Fruit fly (Drosophila melanogaster) whole organism, embryonic: Measurements from ENCODE around the gene chic.

Experiments
- Aef1 ChIP-seq: fragments of 200-800 bp; sonication (Bioruptor generic); IDR thresholded peaks from 3 replicates; pipeline ENCODE4 v1.3.6; 2022; ENCODE audit warnings: missing biosample characterization, missing genetic modification characterization
- B-H2 ChIP-seq: fragments of 200-800 bp; sonication (Bioruptor generic); optimal IDR thresholded peaks from 2 replicates; lab custom pipeline; 2018; ENCODE audit warnings: missing biosample characterization, mild to moderate bottlenecking, missing genetic modification characterization
- CG12219 ChIP-seq: fragments of 200-800 bp; sonication (Bioruptor generic); optimal IDR thresholded peaks from 3 replicates; lab custom pipeline; 2018; ENCODE audit warnings: missing biosample characterization, mild to moderate bottlenecking, missing genetic modification characterization
- CG12769 ChIP-seq: fragments of 200-800 bp; sonication (Bioruptor generic); optimal IDR thresholded peaks from 2 replicates; lab custom pipeline; 2019; ENCODE audit warnings: missing biosample characterization, mild to moderate bottlenecking, missing genetic modification characterization, moderate library complexity
- CG14014 ChIP-seq: fragments of 200-800 bp; sonication (Bioruptor generic); IDR thresholded peaks from 2 replicates; pipeline ENCODE4 v1.3.6; 2022; ENCODE audit warnings: missing biosample characterization, missing genetic modification characterization
- CG14667 ChIP-seq: fragments of 200-800 bp; sonication (Bioruptor generic); IDR thresholded peaks from 2 replicates; pipeline ENCODE4 v1.3.6; 2022; ENCODE audit warnings: missing biosample characterization, missing genetic modification characterization
- CG14965 ChIP-seq: fragments of 200-800 bp; sonication (Bioruptor generic); optimal IDR thresholded peaks from 2 replicates; lab custom pipeline; 2016; ENCODE audit warnings: missing biosample characterization, missing genetic modification characterization, borderline replicate concordance
- CG17912 ChIP-seq: fragments of 200-800 bp; sonication (Bioruptor generic); optimal IDR thresholded peaks from 2 replicates; lab custom pipeline; 2018; ENCODE audit warnings: missing biosample characterization, mild to moderate bottlenecking, missing genetic modification characterization
- CG31365 ChIP-seq: fragments of 200-800 bp; sonication (Bioruptor generic); optimal IDR thresholded peaks from 2 replicates; lab custom pipeline; 2018; ENCODE audit warnings: missing biosample characterization, mild to moderate bottlenecking, missing genetic modification characterization
- CG42726 ChIP-seq: fragments of 200-800 bp; sonication (Bioruptor generic); IDR thresholded peaks from 2 replicates; pipeline ENCODE4 v1.3.6; 2022; ENCODE audit warnings: missing biosample characterization, missing genetic modification characterization; ENCODE audit not compliant: partially characterized antibody
- CG4730 ChIP-seq: fragments of 200-800 bp; sonication (Bioruptor generic); IDR thresholded peaks from 2 replicates; pipeline ENCODE4 v1.3.6; 2022; ENCODE audit warnings: missing biosample characterization, missing genetic modification characterization
- CG7987 ChIP-seq: fragments of 200-800 bp; sonication (Bioruptor generic); optimal IDR thresholded peaks from 2 replicates; lab custom pipeline; 2018; ENCODE audit warnings: missing biosample characterization, mild to moderate bottlenecking, missing genetic modification characterization, moderate library complexity
- CG8089 ChIP-seq: fragments of 200-800 bp; sonication (Bioruptor generic); optimal IDR thresholded peaks from 3 replicates; lab custom pipeline; 2016; ENCODE audit warnings: missing biosample characterization, missing genetic modification characterization
- CG8478 ChIP-seq: fragments of >200 bp; optimal IDR thresholded peaks from 2 replicates; lab custom pipeline; 2018
- CG9727 ChIP-seq: fragments of 200-800 bp; sonication (Bioruptor generic); optimal IDR thresholded peaks from 3 replicates; lab custom pipeline; 2017; ENCODE audit warnings: missing biosample characterization, mild to moderate bottlenecking, missing genetic modification characterization
- CkIIα-i1 ChIP-seq: fragments of 200-800 bp; sonication (Bioruptor generic); IDR thresholded peaks from 2 replicates; pipeline ENCODE4 v1.3.6; 2022; ENCODE audit warnings: missing biosample characterization, missing genetic modification characterization
- Hey ChIP-seq: fragments of 200-800 bp; sonication (Bioruptor generic); optimal IDR thresholded peaks from 3 replicates; lab custom pipeline; 2018; ENCODE audit warnings: missing biosample characterization, mild to moderate bottlenecking, missing genetic modification characterization
- Hr78 ChIP-seq, 2 experiments: fragments of 200-800 bp in 1 of 2; fragments of >200 bp in 1 of 2; sonication (Bioruptor generic) in 1 of 2; optimal IDR thresholded peaks; 2 replicates each; lab custom pipeline; 2017 to 2019; ENCODE audit warnings: missing biosample characterization in 2 of 2, missing genetic modification characterization in 2 of 2, mild to moderate bottlenecking in 1 of 2, moderate library complexity in 1 of 2
- Kr ChIP-seq: fragments of 200-800 bp; sonication (Bioruptor generic); optimal IDR thresholded peaks from 2 replicates; lab custom pipeline; 2017; ENCODE audit warnings: missing biosample characterization, mild to moderate bottlenecking, missing genetic modification characterization
- MBD-R2 ChIP-seq: fragments of 200-800 bp; sonication (Bioruptor generic); IDR thresholded peaks from 2 replicates; pipeline ENCODE4 v1.3.6; 2022; ENCODE audit warnings: missing biosample characterization, missing genetic modification characterization
- Mes4 ChIP-seq: fragments of 200-800 bp; sonication (Bioruptor generic); optimal IDR thresholded peaks from 2 replicates; lab custom pipeline; 2016; ENCODE audit warnings: missing biosample characterization, missing genetic modification characterization
- Rfx ChIP-seq: fragments of 200-800 bp; sonication (Bioruptor generic); IDR thresholded peaks from 2 replicates; pipeline ENCODE4 v1.3.6; 2022; ENCODE audit warnings: missing biosample characterization, missing genetic modification characterization
- Xbp1 ChIP-seq: fragments of 200-800 bp; sonication (Bioruptor generic); optimal IDR thresholded peaks from 3 replicates; lab custom pipeline; 2016; ENCODE audit warnings: missing biosample characterization, mild to moderate bottlenecking, missing genetic modification characterization
- bowl ChIP-seq: fragments of 200-800 bp; sonication (Bioruptor generic); IDR thresholded peaks from 2 replicates; pipeline ENCODE4 v1.3.6; 2022; ENCODE audit warnings: missing biosample characterization, missing genetic modification characterization
- bsh ChIP-seq, 2 experiments: fragments of 200-800 bp; sonication (Bioruptor generic); optimal IDR thresholded peaks; 2 replicates each; lab custom pipeline; 2017 to 2018; ENCODE audit warnings: mild to moderate bottlenecking in 2 of 2, missing biosample characterization in 2 of 2, missing genetic modification characterization in 2 of 2, moderate library complexity in 1 of 2
- chn ChIP-seq: fragments of 200-800 bp; sonication (Bioruptor generic); optimal IDR thresholded peaks from 2 replicates; lab custom pipeline; 2016; ENCODE audit warnings: missing biosample characterization, missing genetic modification characterization
- crol ChIP-seq: fragments of 200-800 bp; sonication (Bioruptor generic); IDR thresholded peaks from 2 replicates; pipeline ENCODE4 v1.3.6; 2022; ENCODE audit warnings: missing biosample characterization, missing genetic modification characterization
- exex ChIP-seq: fragments of 200-800 bp; sonication (Bioruptor generic); optimal IDR thresholded peaks from 4 replicates; lab custom pipeline; 2018; ENCODE audit warnings: missing biosample characterization, mild to moderate bottlenecking, missing genetic modification characterization, moderate library complexity
- jumu ChIP-seq: fragments of 200-800 bp; sonication (Bioruptor generic); optimal IDR thresholded peaks from 3 replicates; lab custom pipeline; 2016; ENCODE audit warnings: missing biosample characterization, missing genetic modification characterization
- kay ChIP-seq: fragments of 200-800 bp; sonication (Bioruptor generic); optimal IDR thresholded peaks from 2 replicates; lab custom pipeline; 2016; ENCODE audit warnings: missing biosample characterization, missing genetic modification characterization
- lola ChIP-seq, 3 experiments: fragments of >200 bp in 2 of 3; fragments of 200-800 bp in 1 of 3; sonication (Bioruptor generic) in 1 of 3; optimal IDR thresholded peaks; 2 replicates each; lab custom pipeline; 2017 to 2019; ENCODE audit warnings: missing biosample characterization in 3 of 3, missing genetic modification characterization in 3 of 3, mild to moderate bottlenecking in 1 of 3, moderate library complexity in 1 of 3
- lov ChIP-seq, 2 experiments: fragments of 200-800 bp in 1 of 2; fragments of >200 bp in 1 of 2; sonication (Bioruptor generic) in 1 of 2; IDR thresholded peaks in 1 of 2; optimal IDR thresholded peaks in 1 of 2; 2 replicates in 1 of 2; 3 replicates in 1 of 2; pipeline versions ENCODE4 v1.3.6 to Lab custom; 2017 to 2022; ENCODE audit warnings: missing biosample characterization in 1 of 2, missing genetic modification characterization in 1 of 2
- mirr ChIP-seq: fragments of 200-800 bp; sonication (Bioruptor generic); optimal IDR thresholded peaks from 3 replicates; lab custom pipeline; 2018; ENCODE audit warnings: missing biosample characterization, mild to moderate bottlenecking, missing genetic modification characterization
- nau ChIP-seq: fragments of 200-800 bp; sonication (Bioruptor generic); optimal IDR thresholded peaks from 3 replicates; lab custom pipeline; 2017; ENCODE audit warnings: missing biosample characterization, mild to moderate bottlenecking, missing genetic modification characterization, missing genetic modification reagents
- pb ChIP-seq: fragments of 200-800 bp; sonication (Bioruptor generic); optimal IDR thresholded peaks from 3 replicates; lab custom pipeline; 2016; ENCODE audit warnings: missing biosample characterization, missing genetic modification characterization
- pfk ChIP-seq: fragments of 200-800 bp; sonication (Bioruptor generic); optimal IDR thresholded peaks from 2 replicates; lab custom pipeline; 2018; ENCODE audit warnings: missing biosample characterization, mild to moderate bottlenecking, missing genetic modification characterization, moderate library complexity
- shn ChIP-seq: fragments of 200-800 bp; sonication (Bioruptor generic); optimal IDR thresholded peaks from 3 replicates; lab custom pipeline; 2016; ENCODE audit warnings: missing biosample characterization, missing genetic modification characterization
- slp2 ChIP-seq: fragments of 200-800 bp; sonication (Bioruptor generic); optimal IDR thresholded peaks from 2 replicates; lab custom pipeline; 2016; ENCODE audit warnings: missing biosample characterization, missing genetic modification characterization
- sqz ChIP-seq: fragments of 200-800 bp; sonication (Bioruptor generic); optimal IDR thresholded peaks from 3 replicates; lab custom pipeline; 2018; ENCODE audit warnings: missing biosample characterization, mild to moderate bottlenecking, missing genetic modification characterization
- sr ChIP-seq: fragments of 200-800 bp; sonication (Bioruptor generic); IDR thresholded peaks from 3 replicates; pipeline ENCODE4 v1.3.6; 2022; ENCODE audit warnings: missing biosample characterization, missing genetic modification characterization
- sug ChIP-seq: fragments of 200-800 bp; optimal IDR thresholded peaks from 2 replicates; lab custom pipeline; 2019; ENCODE audit warnings: missing biosample characterization, mild to moderate bottlenecking, missing genetic modification characterization, moderate library complexity
- zfh2 ChIP-seq: fragments of 200-800 bp; sonication (Bioruptor generic); optimal IDR thresholded peaks from 2 replicates; lab custom pipeline; 2016; ENCODE audit warnings: missing biosample characterization, missing genetic modification characterization

Gene chic

DNA sequence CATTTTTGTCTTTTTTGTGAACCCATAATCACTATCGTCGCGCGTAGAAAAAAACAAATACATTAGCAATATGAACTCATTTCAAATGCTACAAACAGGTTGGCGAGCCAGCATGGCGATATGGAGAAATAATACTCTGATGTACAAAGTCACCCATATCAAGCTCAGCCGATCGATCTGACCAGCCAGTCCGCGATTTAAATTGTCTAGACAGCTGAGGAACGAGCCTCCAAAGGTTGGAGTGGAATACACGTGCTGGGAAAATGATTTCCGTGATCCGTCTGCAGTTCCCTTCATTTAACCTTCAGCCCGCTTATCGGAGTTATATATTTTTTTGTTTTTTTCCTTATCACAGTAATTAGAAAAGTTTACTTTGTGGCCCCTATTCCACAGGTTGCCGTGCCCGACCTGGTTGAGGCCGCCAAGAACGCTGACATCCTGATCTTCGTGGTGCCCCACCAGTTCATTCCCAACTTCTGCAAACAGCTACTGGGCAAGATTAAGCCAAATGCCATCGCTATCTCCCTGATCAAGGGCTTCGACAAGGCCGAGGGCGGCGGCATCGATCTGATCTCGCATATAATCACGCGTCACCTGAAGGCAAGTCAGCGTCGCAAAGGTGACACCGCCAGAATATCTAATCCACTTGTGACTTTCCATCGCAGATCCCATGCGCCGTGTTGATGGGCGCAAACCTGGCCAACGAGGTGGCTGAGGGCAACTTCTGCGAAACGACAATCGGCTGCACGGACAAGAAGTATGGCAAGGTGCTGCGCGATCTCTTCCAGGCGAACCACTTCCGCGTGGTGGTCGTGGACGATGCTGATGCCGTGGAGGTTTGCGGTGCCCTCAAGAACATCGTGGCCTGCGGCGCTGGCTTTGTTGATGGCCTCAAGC, 34.9 kb downstream of the chic start (continued):
- TF ChIP-seq B-H2 (GFP tag; lab: Kevin White, UChicago) (peak; percentile 57), CG42726 (GFP tag; lab: Robert Waterston, UW) (no peak), CG8089 (GFP tag; lab: Kevin White, UChicago) (no peak), Aef1 (GFP tag; lab: Robert Waterston, UW) (no peak), Hr78 (GFP tag; optimal IDR thresholded peaks at IDR 0.05; lab: Kevin White, UChicago) (peak in 1 of 2 experiments; percentile 3), CG8478 (lab: Kevin White, UChicago) (peak; percentile 43), CG7987 (GFP tag; lab: Kevin White, UChicago) (peak; percentile 74)
- TF ChIP-seq, all 482 proteins: peak for 29

DNA sequence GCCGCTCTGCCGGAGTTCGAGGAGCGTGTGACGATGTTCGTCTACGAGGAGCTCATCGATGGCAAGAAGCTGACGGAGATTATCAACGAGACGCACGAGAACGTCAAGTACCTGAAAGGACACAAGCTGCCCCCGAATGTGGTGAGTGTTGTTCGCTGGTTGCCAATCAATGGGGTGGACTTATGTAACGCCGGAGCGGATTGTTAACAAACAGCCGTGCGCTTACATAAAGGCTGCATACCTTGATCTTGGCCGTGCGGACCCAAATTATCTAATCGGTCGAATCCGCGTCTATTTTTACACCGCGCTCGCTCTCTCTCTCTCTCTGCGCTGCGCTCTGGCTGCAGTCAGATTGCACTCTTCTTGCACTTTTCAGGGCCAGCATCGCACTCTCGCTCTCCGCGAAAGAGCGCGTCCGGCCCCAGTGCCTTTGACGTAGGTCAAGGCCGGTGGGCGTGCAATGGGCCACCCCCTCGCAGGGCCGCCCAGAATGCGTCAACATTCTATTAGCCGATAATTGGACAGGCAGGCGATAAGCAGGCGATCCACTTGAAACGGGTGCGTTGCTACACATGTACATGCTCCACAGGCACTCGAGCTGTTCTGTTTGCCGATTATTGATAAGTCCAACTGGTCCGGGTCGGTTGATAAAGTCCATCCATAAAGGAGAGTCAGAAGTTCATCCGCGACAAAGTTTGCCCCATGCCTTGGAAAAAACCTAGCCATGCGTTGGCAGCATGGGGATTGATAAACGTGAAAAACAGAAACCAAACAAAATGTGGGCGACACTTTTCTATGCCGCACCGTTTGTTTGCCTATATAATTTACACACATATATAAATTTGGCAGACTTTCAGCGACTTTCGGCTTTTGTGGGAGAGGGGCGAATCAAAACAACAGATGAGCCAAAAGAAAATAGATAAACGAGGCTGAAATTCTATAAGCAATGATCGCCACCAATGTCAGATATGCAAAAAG, 36.2 kb downstream of the chic start:
- TF ChIP-seq crol (GFP tag; lab: Robert Waterston, UW) (peak; percentile 56; the same call in 1 of the 2 replicates), Xbp1 (GFP tag; lab: Kevin White, UChicago) (no peak), mirr (peak; percentile 78), CG31365 (no peak), sr (GFP tag; lab: Robert Waterston, UW) (0 out of 3 replicates have a peak, but pooled peaks have one; percentile 10), jumu (GFP tag; lab: Kevin White, UChicago) (peak; percentile 23), MBD-R2 (GFP tag; lab: Robert Waterston, UW) (peak; percentile 27; the same call in 1 of the 2 replicates), B-H2 (GFP tag; lab: Kevin White, UChicago) (peak; percentile 48), Kr (peak; percentile 7), nau (GFP tag; lab: Kevin White, UChicago) (no peak), CG7987 (GFP tag; lab: Kevin White, UChicago) (peak; percentile 73), CkIIα-i1 (GFP tag; lab: Robert Waterston, UW) (no peak), CG12219 (GFP tag; lab: Kevin White, UChicago) (no peak), Rfx (GFP tag; lab: Robert Waterston, UW) (peak; percentile 21; the same call in 1 of the 2 replicates), bsh (GFP tag; optimal IDR thresholded peaks at IDR 0.05; lab: Kevin White, UChicago) (peak in 1 of 2 experiments; percentile 23), exex (tag; lab: Kevin White, UChicago) (peak; percentile 96), CG14965 (GFP tag; lab: Kevin White, UChicago) (no peak), slp2 (no peak), CG4730 (GFP tag; lab: Robert Waterston, UW) (no peak), CG9727 (GFP tag; lab: Kevin White, UChicago) (no peak), bowl (GFP tag; lab: Robert Waterston, UW) (peak; percentile 43; the same call in 1 of the 2 replicates), CG14014 (GFP tag; lab: Robert Waterston, UW) (0 out of 2 replicates have a peak, but pooled peaks have one; percentile 5), Hr78 (GFP tag; optimal IDR thresholded peaks at IDR 0.05; lab: Kevin White, UChicago) (peak in 1 of 2 experiments; percentile 99), CG17912 (GFP tag; lab: Kevin White, UChicago) (peak; percentile 33), kay (GFP tag; lab: Kevin White, UChicago) (peak; percentile 45), pfk (GFP tag; lab: Kevin White, UChicago) (no peak), CG14667 (GFP tag; lab: Robert Waterston, UW) (no peak), chn (GFP tag; lab: Kevin White, UChicago) (peak; percentile 47), CG12769 (tag; lab: Kevin White, UChicago) (peak; percentile 57), lov (optimal IDR thresholded peaks at IDR 0.05; lab: Kevin White, UChicago) (no peak), lov (GFP tag; IDR thresholded peaks at IDR 0.05; lab: Robert Waterston, UW) (no peak), lola (GFP tag; optimal IDR thresholded peaks at IDR 0.05; lab: Kevin White, UChicago) (peak in 1 of 3 experiments; percentile 3), shn (GFP tag; lab: Kevin White, UChicago) (peak; percentile 13), Mes4 (GFP tag; lab: Kevin White, UChicago) (no peak), Hey (peak; percentile 43), sug (tag; lab: Kevin White, UChicago) (peak; percentile 97), pb (no peak), sqz (GFP tag; lab: Kevin White, UChicago) (no peak), zfh2 (no peak)
